Fruit fly (Drosophila melanogaster): ENCODE measurements around the gene CG12708.

DNA sequence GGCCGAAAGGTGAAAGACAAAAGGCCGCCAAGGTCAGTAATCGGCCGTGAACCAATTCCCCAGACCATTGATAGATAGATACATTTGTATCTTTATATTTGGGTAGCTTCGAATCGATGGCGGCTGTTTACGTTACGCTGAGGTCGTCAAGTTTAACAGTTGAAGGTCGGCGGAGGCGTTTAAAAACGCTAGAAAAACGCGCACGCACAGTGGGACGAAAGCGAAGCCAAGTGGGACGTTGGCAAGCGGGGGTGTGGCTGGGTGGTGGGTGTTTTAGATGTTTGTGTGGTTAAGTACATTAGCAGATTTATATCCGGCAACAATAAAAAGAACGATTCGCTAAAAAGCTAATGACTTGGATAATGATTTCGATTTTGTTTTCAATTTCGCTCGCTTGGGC is 32.1 kb upstream of the CG12708 start:
- no peak for TF ChIP-seq esg (GFP tag; conservative IDR thresholded peaks at IDR 0.05)
- TF ChIP-seq bowl (GFP tag; IDR thresholded peaks at IDR 0.05): no peak
